Worm (Caenorhabditis elegans) whole organism, L2 larva: ENCODE data around the gene F48G7.4.

Experiments
- C34F6.9 ChIP-seq: fragments of 150-350 bp; optimal IDR thresholded peaks from 2 replicates; lab custom pipeline; 2014; ENCODE audit warnings: missing biosample characterization, missing genetic modification characterization
- F13H6.1 ChIP-seq: sonication (generic microtip); optimal IDR thresholded peaks from 2 replicates; lab custom pipeline; 2016; ENCODE audit warnings: missing genetic modification characterization, missing compliant biosample characterization
- Y55F3AM.14 ChIP-seq: fragments of 200-800 bp; sonication (Bioruptor generic); optimal IDR thresholded peaks from 2 replicates; lab custom pipeline; 2018; ENCODE audit warnings: mild to moderate bottlenecking, missing genetic modification characterization, missing compliant biosample characterization
- alr-1 ChIP-seq: fragments of 150-350 bp; optimal IDR thresholded peaks from 2 replicates; lab custom pipeline; 2014; ENCODE audit warnings: missing biosample characterization, missing genetic modification characterization
- aly-2 ChIP-seq: fragments of 150-350 bp; optimal IDR thresholded peaks from 2 replicates; lab custom pipeline; 2014; ENCODE audit warnings: missing biosample characterization, missing genetic modification characterization
- ama-1 ChIP-seq: fragments of 150-350 bp; optimal IDR thresholded peaks from 2 replicates; lab custom pipeline; 2018; ENCODE audit warnings: inconsistent platforms
- blmp-1 ChIP-seq: sonication (generic microtip); optimal IDR thresholded peaks from 2 replicates; lab custom pipeline; 2017; ENCODE audit warnings: missing genetic modification characterization, mild to moderate bottlenecking, missing compliant biosample characterization, antibody characterized with exemption, moderate library complexity; ENCODE audit not compliant: insufficient read depth
- ceh-16 ChIP-seq: fragments of 150-350 bp; optimal IDR thresholded peaks from 2 replicates; lab custom pipeline; 2014; ENCODE audit warnings: missing biosample characterization, missing genetic modification characterization
- ceh-82 ChIP-seq: fragments of 150-350 bp; optimal IDR thresholded peaks from 2 replicates; lab custom pipeline; 2014; ENCODE audit warnings: missing biosample characterization, missing genetic modification characterization
- egl-27 ChIP-seq: sonication (generic microtip); optimal IDR thresholded peaks from 3 replicates; lab custom pipeline; 2017; ENCODE audit warnings: missing biosample characterization, missing genetic modification reagents, missing genetic modification characterization
- gmeb-1 ChIP-seq: fragments of 150-350 bp; optimal IDR thresholded peaks from 2 replicates; lab custom pipeline; 2014; ENCODE audit warnings: missing biosample characterization, missing genetic modification characterization
- lin-11 ChIP-seq: fragments of 150-350 bp; sonication (generic microtip); optimal IDR thresholded peaks from 2 replicates; lab custom pipeline; 2014; ENCODE audit warnings: missing biosample characterization, missing genetic modification characterization, inconsistent platforms, mixed read lengths
- lin-39 ChIP-seq: fragments of 150-350 bp; optimal IDR thresholded peaks from 2 replicates; lab custom pipeline; 2014; ENCODE audit warnings: missing biosample characterization, missing genetic modification reagents, missing genetic modification characterization
- lsy-2 ChIP-seq, 2 experiments: fragments of 150-350 bp in 1 of 2; sonication (generic microtip) in 1 of 2; optimal IDR thresholded peaks; 2 replicates each; lab custom pipeline; 2014 to 2017; ENCODE audit warnings: missing biosample characterization in 2 of 2, missing genetic modification characterization in 2 of 2
- mab-5 ChIP-seq: fragments of 150-350 bp; optimal IDR thresholded peaks from 2 replicates; lab custom pipeline; 2014; ENCODE audit warnings: missing biosample characterization, missing genetic modification characterization
- nhr-10 ChIP-seq: sonication (generic microtip); optimal IDR thresholded peaks from 2 replicates; lab custom pipeline; 2017; ENCODE audit warnings: missing biosample characterization, missing genetic modification characterization
- nhr-21 ChIP-seq: fragments of 150-350 bp; optimal IDR thresholded peaks from 2 replicates; lab custom pipeline; 2014; ENCODE audit warnings: missing biosample characterization, missing genetic modification characterization
- nhr-23 ChIP-seq: fragments of 150-350 bp; optimal IDR thresholded peaks from 2 replicates; lab custom pipeline; 2014; ENCODE audit warnings: missing biosample characterization, missing genetic modification reagents, missing genetic modification characterization
- nhr-237 ChIP-seq: fragments of 150-350 bp; optimal IDR thresholded peaks from 2 replicates; lab custom pipeline; 2014; ENCODE audit warnings: missing biosample characterization, missing genetic modification characterization
- nhr-25 ChIP-seq: fragments of 150-350 bp; sonication (generic microtip); optimal IDR thresholded peaks from 3 replicates; lab custom pipeline; 2014; ENCODE audit warnings: missing biosample characterization, missing genetic modification characterization
- nhr-6 ChIP-seq: fragments of 150-350 bp; optimal IDR thresholded peaks from 2 replicates; lab custom pipeline; 2014; ENCODE audit warnings: missing biosample characterization, missing genetic modification characterization
- peb-1 ChIP-seq: fragments of 150-350 bp; optimal IDR thresholded peaks from 2 replicates; lab custom pipeline; 2014; ENCODE audit warnings: missing biosample characterization, missing genetic modification characterization
- sem-4 ChIP-seq: fragments of 150-350 bp; optimal IDR thresholded peaks from 2 replicates; lab custom pipeline; 2014; ENCODE audit warnings: missing biosample characterization, missing genetic modification reagents, missing genetic modification characterization
- skn-1 ChIP-seq: sonication (generic microtip); optimal IDR thresholded peaks from 2 replicates; lab custom pipeline; 2017; ENCODE audit warnings: missing biosample characterization, missing genetic modification characterization
- sma-9 ChIP-seq, 2 experiments: fragments of 150-350 bp in 1 of 2; sonication (generic microtip) in 1 of 2; optimal IDR thresholded peaks; 2 replicates each; lab custom pipeline; 2014 to 2016; ENCODE audit warnings: missing genetic modification characterization in 2 of 2, mild to moderate bottlenecking in 1 of 2, missing biosample characterization in 1 of 2, missing compliant biosample characterization in 1 of 2, missing genetic modification reagents in 1 of 2, moderate library complexity in 1 of 2
- unc-39 ChIP-seq: fragments of 150-350 bp; optimal IDR thresholded peaks from 2 replicates; lab custom pipeline; 2014; ENCODE audit warnings: missing biosample characterization, missing genetic modification characterization
- unc-55 ChIP-seq: fragments of 150-350 bp; sonication (generic microtip); optimal IDR thresholded peaks from 3 replicates; lab custom pipeline; 2014; ENCODE audit warnings: missing biosample characterization, missing genetic modification reagents, missing genetic modification characterization
- unc-62 ChIP-seq: fragments of 150-350 bp; optimal IDR thresholded peaks from 2 replicates; lab custom pipeline; 2014; ENCODE audit warnings: missing biosample characterization, missing genetic modification reagents, missing genetic modification characterization
- zag-1 ChIP-seq: fragments of 150-350 bp; optimal IDR thresholded peaks from 2 replicates; lab custom pipeline; 2014; ENCODE audit warnings: missing biosample characterization, missing genetic modification characterization
- ztf-1 ChIP-seq: fragments of 200-800 bp; sonication (Bioruptor generic); conservative IDR thresholded peaks from 2 replicates; pipeline ENCODE4 v1.3.6; 2022; ENCODE audit warnings: missing genetic modification characterization, missing compliant biosample characterization
- ztf-11 ChIP-seq: sonication (generic microtip); optimal IDR thresholded peaks from 2 replicates; lab custom pipeline; 2017; ENCODE audit warnings: missing biosample characterization, missing genetic modification characterization

F48G7.4 gene

ce11 chrV:617917-618316 lies 1.3 kb upstream of the F48G7.4 start:
- TF ChIP-seq sma-9 (GFP tag; optimal IDR thresholded peaks at IDR 0.05; lab: Kevin White, UChicago) = peak; percentile 15
- no peak for TF ChIP-seq sma-9 (tag; optimal IDR thresholded peaks at IDR 0.05; lab: Kevin White, UChicago)
- no peak for TF ChIP-seq unc-39 (tag; lab: Kevin White, UChicago)
- TF ChIP-seq aly-2 (tag; lab: Kevin White, UChicago) = no peak
- peak in 1 of 2 experiments; percentile 29 for TF ChIP-seq lsy-2 (tag; optimal IDR thresholded peaks at IDR 0.05; lab: Kevin White, UChicago)
- peak; percentile 5 for TF ChIP-seq C34F6.9
- no peak for TF ChIP-seq gmeb-1 (tag; lab: Kevin White, UChicago)
- no peak for TF ChIP-seq ztf-11 (tag; lab: Kevin White, UChicago)
- no peak for TF ChIP-seq egl-27
- no peak for TF ChIP-seq F13H6.1

ce11 chrV:620987-621386 lies 1.7 kb downstream of the F48G7.4 start:
- TF ChIP-seq nhr-23 (tag; lab: Kevin White, UChicago) (no peak), nhr-6 (no peak), lin-11 (tag; lab: Kevin White, UChicago) (no peak), zag-1 (tag; lab: Kevin White, UChicago) (no peak)

- TF ChIP-seq peb-1 = no peak
- TF ChIP-seq sem-4 (tag; lab: Kevin White, UChicago) = no peak
- TF ChIP-seq nhr-10 (tag; lab: Kevin White, UChicago) = no peak
These were observed 3.6 kb downstream of the F48G7.4 start, which contains the start of gene F48G7.5 for ce11 chrV:622902-623301. Gene F48G7.5 (minus strand): TSS chrV:622935.

- TF ChIP-seq alr-1 = no peak
- no peak for TF ChIP-seq blmp-1 (tag; lab: Kevin White, UChicago)
- TF ChIP-seq ztf-1 = no peak
- no peak for TF ChIP-seq nhr-237 (tag; lab: Kevin White, UChicago)
- no peak for TF ChIP-seq nhr-21 (tag; lab: Kevin White, UChicago)
- TF ChIP-seq nhr-23 (tag; lab: Kevin White, UChicago) = no peak
- no peak for TF ChIP-seq ceh-82 (tag; lab: Kevin White, UChicago)
- no peak for TF ChIP-seq lsy-2 (tag; optimal IDR thresholded peaks at IDR 0.05; lab: Kevin White, UChicago)
- TF ChIP-seq lin-39 = no peak
- TF ChIP-seq nhr-25 = no peak
These were observed 5.7 kb downstream of the F48G7.4 start, which contains the start of gene srt-17 for ce11 chrV:624922-625321. Gene srt-17 (minus strand): TSS chrV:625022.

- no peak for TF ChIP-seq aly-2 (tag; lab: Kevin White, UChicago)
- TF ChIP-seq egl-27 = no peak
- no peak for TF ChIP-seq ztf-11 (tag; lab: Kevin White, UChicago)
- no peak for TF ChIP-seq ceh-16 (tag; lab: Kevin White, UChicago)
- TF ChIP-seq ztf-1 = no peak
- no peak for TF ChIP-seq sma-9 (GFP tag; optimal IDR thresholded peaks at IDR 0.05; lab: Kevin White, UChicago)
- no peak for TF ChIP-seq sma-9 (tag; optimal IDR thresholded peaks at IDR 0.05; lab: Kevin White, UChicago)
- TF ChIP-seq skn-1 = no peak
- TF ChIP-seq mab-5 (tag; lab: Kevin White, UChicago) = no peak
- TF ChIP-seq ama-1 (lab: Kevin White, UChicago) = no peak
- TF ChIP-seq unc-55 (GFP tag; lab: Kevin White, UChicago) = no peak
- no peak for TF ChIP-seq nhr-25
These were observed 7.1 kb downstream of the F48G7.4 start, which contains the start of gene F48G7.7 for ce11 chrV:626321-626720. Gene F48G7.7 (minus strand): TSS chrV:626421.

ce11 chrV:627585-627984 lies 8.3 kb downstream of the F48G7.4 start, which contains the start of gene F48G7.8:
Gene F48G7.8 (minus strand): TSS chrV:627685.
- TF ChIP-seq Y55F3AM.14 (GFP tag; lab: Kevin White, UChicago) (no peak), ztf-1 (no peak), lin-39 (no peak), unc-62 (GFP tag; lab: Kevin White, UChicago) (no peak), lsy-2 (tag; optimal IDR thresholded peaks at IDR 0.05; lab: Kevin White, UChicago) (no peak)
- TF ChIP-seq, all 48 proteins: peak for 0
